Worm (Caenorhabditis elegans) whole organism, L2 larva: Measurements from ENCODE around the gene W07A12.4.

Source experiments
- C34F6.9 ChIP-seq: fragments of 150-350 bp; optimal IDR thresholded peaks from 2 replicates; lab custom pipeline; 2014; ENCODE audit warnings: missing biosample characterization, missing genetic modification characterization
- F13H6.1 ChIP-seq: sonication (generic microtip); optimal IDR thresholded peaks from 2 replicates; lab custom pipeline; 2016; ENCODE audit warnings: missing genetic modification characterization, missing compliant biosample characterization
- R02D3.7 ChIP-seq: fragments of 150-350 bp; optimal IDR thresholded peaks from 2 replicates; lab custom pipeline; 2014; ENCODE audit warnings: missing biosample characterization, missing genetic modification characterization
- Y55F3AM.14 ChIP-seq: fragments of 200-800 bp; sonication (Bioruptor generic); optimal IDR thresholded peaks from 2 replicates; lab custom pipeline; 2018; ENCODE audit warnings: mild to moderate bottlenecking, missing genetic modification characterization, missing compliant biosample characterization
- ZK546.5 ChIP-seq: sonication (generic microtip); optimal IDR thresholded peaks from 2 replicates; lab custom pipeline; 2017; ENCODE audit warnings: missing biosample characterization, missing genetic modification characterization
- alr-1 ChIP-seq: fragments of 150-350 bp; optimal IDR thresholded peaks from 2 replicates; lab custom pipeline; 2014; ENCODE audit warnings: missing biosample characterization, missing genetic modification characterization
- aly-2 ChIP-seq: fragments of 150-350 bp; optimal IDR thresholded peaks from 2 replicates; lab custom pipeline; 2014; ENCODE audit warnings: missing biosample characterization, missing genetic modification characterization
- ama-1 ChIP-seq: fragments of 150-350 bp; optimal IDR thresholded peaks from 2 replicates; lab custom pipeline; 2018; ENCODE audit warnings: inconsistent platforms
- blmp-1 ChIP-seq: sonication (generic microtip); optimal IDR thresholded peaks from 2 replicates; lab custom pipeline; 2017; ENCODE audit warnings: missing genetic modification characterization, mild to moderate bottlenecking, missing compliant biosample characterization, antibody characterized with exemption, moderate library complexity; ENCODE audit not compliant: insufficient read depth
- ceh-16 ChIP-seq: fragments of 150-350 bp; optimal IDR thresholded peaks from 2 replicates; lab custom pipeline; 2014; ENCODE audit warnings: missing biosample characterization, missing genetic modification characterization
- ceh-82 ChIP-seq: fragments of 150-350 bp; optimal IDR thresholded peaks from 2 replicates; lab custom pipeline; 2014; ENCODE audit warnings: missing biosample characterization, missing genetic modification characterization
- crh-2 ChIP-seq: sonication (generic microtip); optimal IDR thresholded peaks from 2 replicates; lab custom pipeline; 2017; ENCODE audit warnings: missing biosample characterization, missing genetic modification characterization
- dmd-4 ChIP-seq: sonication (generic microtip); optimal IDR thresholded peaks from 2 replicates; lab custom pipeline; 2017; ENCODE audit warnings: missing biosample characterization, missing genetic modification characterization
- egl-27 ChIP-seq: sonication (generic microtip); optimal IDR thresholded peaks from 3 replicates; lab custom pipeline; 2017; ENCODE audit warnings: missing biosample characterization, missing genetic modification reagents, missing genetic modification characterization
- elt-1 ChIP-seq: fragments of 150-350 bp; optimal IDR thresholded peaks from 2 replicates; lab custom pipeline; 2014; ENCODE audit warnings: missing biosample characterization, missing genetic modification characterization
- elt-3 ChIP-seq: sonication (generic microtip); optimal IDR thresholded peaks from 2 replicates; lab custom pipeline; 2017; ENCODE audit warnings: missing biosample characterization, missing genetic modification characterization
- fos-1 ChIP-seq: fragments of 150-350 bp; optimal IDR thresholded peaks from 2 replicates; lab custom pipeline; 2014; ENCODE audit warnings: missing biosample characterization, missing genetic modification characterization
- gmeb-1 ChIP-seq: fragments of 150-350 bp; optimal IDR thresholded peaks from 2 replicates; lab custom pipeline; 2014; ENCODE audit warnings: missing biosample characterization, missing genetic modification characterization
- lin-11 ChIP-seq: fragments of 150-350 bp; sonication (generic microtip); optimal IDR thresholded peaks from 2 replicates; lab custom pipeline; 2014; ENCODE audit warnings: missing biosample characterization, missing genetic modification characterization, inconsistent platforms, mixed read lengths
- lin-13 ChIP-seq: fragments of 150-350 bp; optimal IDR thresholded peaks from 2 replicates; lab custom pipeline; 2014; ENCODE audit warnings: missing biosample characterization, missing genetic modification reagents, missing genetic modification characterization
- lin-39 ChIP-seq: fragments of 150-350 bp; optimal IDR thresholded peaks from 2 replicates; lab custom pipeline; 2014; ENCODE audit warnings: missing biosample characterization, missing genetic modification reagents, missing genetic modification characterization
- lsy-2 ChIP-seq, 2 experiments: fragments of 150-350 bp in 1 of 2; sonication (generic microtip) in 1 of 2; optimal IDR thresholded peaks; 2 replicates each; lab custom pipeline; 2014 to 2017; ENCODE audit warnings: missing biosample characterization in 2 of 2, missing genetic modification characterization in 2 of 2
- mab-5 ChIP-seq: fragments of 150-350 bp; optimal IDR thresholded peaks from 2 replicates; lab custom pipeline; 2014; ENCODE audit warnings: missing biosample characterization, missing genetic modification characterization
- mbf-1 ChIP-seq: sonication (generic microtip); optimal IDR thresholded peaks from 2 replicates; lab custom pipeline; 2017; ENCODE audit warnings: missing biosample characterization, missing genetic modification characterization
- mdl-1 ChIP-seq, 2 experiments: fragments of 150-350 bp in 1 of 2; sonication (generic microtip) in 1 of 2; optimal IDR thresholded peaks; 2 replicates each; lab custom pipeline; 2017; ENCODE audit warnings: missing biosample characterization in 2 of 2, missing genetic modification characterization in 2 of 2
- nhr-10 ChIP-seq: sonication (generic microtip); optimal IDR thresholded peaks from 2 replicates; lab custom pipeline; 2017; ENCODE audit warnings: missing biosample characterization, missing genetic modification characterization
- nhr-11 ChIP-seq: fragments of 150-350 bp; optimal IDR thresholded peaks from 2 replicates; lab custom pipeline; 2014; ENCODE audit warnings: missing biosample characterization, missing genetic modification characterization
- nhr-12 ChIP-seq: fragments of 150-350 bp; optimal IDR thresholded peaks from 2 replicates; lab custom pipeline; 2014; ENCODE audit warnings: missing biosample characterization, missing genetic modification characterization
- nhr-129 ChIP-seq: fragments of 150-350 bp; optimal IDR thresholded peaks from 2 replicates; lab custom pipeline; 2014; ENCODE audit warnings: missing biosample characterization, missing genetic modification characterization
- nhr-21 ChIP-seq: fragments of 150-350 bp; optimal IDR thresholded peaks from 2 replicates; lab custom pipeline; 2014; ENCODE audit warnings: missing biosample characterization, missing genetic modification characterization
- nhr-23 ChIP-seq: fragments of 150-350 bp; optimal IDR thresholded peaks from 2 replicates; lab custom pipeline; 2014; ENCODE audit warnings: missing biosample characterization, missing genetic modification reagents, missing genetic modification characterization
- nhr-237 ChIP-seq: fragments of 150-350 bp; optimal IDR thresholded peaks from 2 replicates; lab custom pipeline; 2014; ENCODE audit warnings: missing biosample characterization, missing genetic modification characterization
- nhr-25 ChIP-seq: fragments of 150-350 bp; sonication (generic microtip); optimal IDR thresholded peaks from 3 replicates; lab custom pipeline; 2014; ENCODE audit warnings: missing biosample characterization, missing genetic modification characterization
- nhr-77 ChIP-seq: fragments of 150-350 bp; optimal IDR thresholded peaks from 2 replicates; lab custom pipeline; 2014; ENCODE audit warnings: missing biosample characterization, missing genetic modification characterization
- peb-1 ChIP-seq: fragments of 150-350 bp; optimal IDR thresholded peaks from 2 replicates; lab custom pipeline; 2014; ENCODE audit warnings: missing biosample characterization, missing genetic modification characterization
- sem-4 ChIP-seq: fragments of 150-350 bp; optimal IDR thresholded peaks from 2 replicates; lab custom pipeline; 2014; ENCODE audit warnings: missing biosample characterization, missing genetic modification reagents, missing genetic modification characterization
- skn-1 ChIP-seq: sonication (generic microtip); optimal IDR thresholded peaks from 2 replicates; lab custom pipeline; 2017; ENCODE audit warnings: missing biosample characterization, missing genetic modification characterization
- sma-3 ChIP-seq: sonication (generic microtip); optimal IDR thresholded peaks from 2 replicates; lab custom pipeline; 2016; ENCODE audit warnings: missing genetic modification reagents, missing genetic modification characterization, missing compliant biosample characterization
- sma-9 ChIP-seq, 2 experiments: fragments of 150-350 bp in 1 of 2; sonication (generic microtip) in 1 of 2; optimal IDR thresholded peaks; 2 replicates each; lab custom pipeline; 2014 to 2016; ENCODE audit warnings: missing genetic modification characterization in 2 of 2, mild to moderate bottlenecking in 1 of 2, missing biosample characterization in 1 of 2, missing compliant biosample characterization in 1 of 2, missing genetic modification reagents in 1 of 2, moderate library complexity in 1 of 2
- snpc-4 ChIP-seq: fragments of 150-350 bp; optimal IDR thresholded peaks from 2 replicates; lab custom pipeline; 2014; ENCODE audit warnings: missing biosample characterization, missing genetic modification characterization
- unc-39 ChIP-seq: fragments of 150-350 bp; optimal IDR thresholded peaks from 2 replicates; lab custom pipeline; 2014; ENCODE audit warnings: missing biosample characterization, missing genetic modification characterization
- unc-55 ChIP-seq: fragments of 150-350 bp; sonication (generic microtip); optimal IDR thresholded peaks from 3 replicates; lab custom pipeline; 2014; ENCODE audit warnings: missing biosample characterization, missing genetic modification reagents, missing genetic modification characterization
- ztf-1 ChIP-seq: fragments of 200-800 bp; sonication (Bioruptor generic); conservative IDR thresholded peaks from 2 replicates; pipeline ENCODE4 v1.3.6; 2022; ENCODE audit warnings: missing genetic modification characterization, missing compliant biosample characterization
- ztf-11 ChIP-seq: sonication (generic microtip); optimal IDR thresholded peaks from 2 replicates; lab custom pipeline; 2017; ENCODE audit warnings: missing biosample characterization, missing genetic modification characterization
- ztf-4 ChIP-seq: fragments of 150-350 bp; optimal IDR thresholded peaks from 2 replicates; lab custom pipeline; 2014; ENCODE audit warnings: missing biosample characterization, missing genetic modification characterization

Gene W07A12.4

ce11 chrII:9108905-9109551, 37.0 kb upstream of the W07A12.4 start, which contains the start of gene T24H10.4 (continued):
- TF ChIP-seq crh-2 (tag; lab: Kevin White, UChicago) (no peak), F13H6.1 (tag; lab: Kevin White, UChicago) (peak; percentile 18), mbf-1 (tag; lab: Kevin White, UChicago) (no peak), lin-39 (tag; lab: Kevin White, UChicago) (no peak), lin-11 (tag; lab: Kevin White, UChicago) (no peak), mab-5 (no peak), sma-9 (GFP tag; optimal IDR thresholded peaks at IDR 0.05; lab: Kevin White, UChicago) (no peak), sma-9 (tag; optimal IDR thresholded peaks at IDR 0.05; lab: Kevin White, UChicago) (no peak), elt-3 (no peak)

ce11 chrII:9111471-9112016, 34.5 kb upstream of the W07A12.4 start:
- no peak for TF ChIP-seq F13H6.1 (tag; lab: Kevin White, UChicago)
- TF ChIP-seq elt-1 (tag; lab: Kevin White, UChicago), result no peak
- TF ChIP-seq Y55F3AM.14 (GFP tag; lab: Kevin White, UChicago), result no peak
- TF ChIP-seq lsy-2 (tag; optimal IDR thresholded peaks at IDR 0.05; lab: Kevin White, UChicago), result no peak
- peak; percentile 14 for TF ChIP-seq crh-2 (tag; lab: Kevin White, UChicago)
- TF ChIP-seq fos-1 (tag; lab: Kevin White, UChicago), result peak; percentile 94
- TF ChIP-seq ama-1 (lab: Kevin White, UChicago), result no peak
- no peak for TF ChIP-seq nhr-77 (tag; lab: Kevin White, UChicago)
- TF ChIP-seq, all 48 proteins: peak for 2

- TF ChIP-seq nhr-12 (tag; lab: Kevin White, UChicago) (no peak), aly-2 (tag; lab: Kevin White, UChicago) (no peak), mdl-1 (tag; optimal IDR thresholded peaks at IDR 0.05; lab: Kevin White, UChicago) (peak; percentile 22 to 70), ceh-82 (tag; lab: Kevin White, UChicago) (peak; percentile 18), egl-27 (tag; lab: Kevin White, UChicago) (peak; percentile 90), ZK546.5 (tag; lab: Kevin White, UChicago) (no peak), ztf-11 (tag; lab: Kevin White, UChicago) (no peak), nhr-25 (peak; percentile 94), R02D3.7 (no peak), mab-5 (peak; percentile 12), elt-1 (tag; lab: Kevin White, UChicago) (no peak), F13H6.1 (tag; lab: Kevin White, UChicago) (peak; percentile 91), lin-13 (GFP tag; lab: Kevin White, UChicago) (peak; percentile 73), snpc-4 (peak; percentile 43), nhr-129 (peak; percentile 93), ztf-4 (tag; lab: Kevin White, UChicago) (peak; percentile 94), nhr-10 (tag; lab: Kevin White, UChicago) (no peak), skn-1 (tag; lab: Kevin White, UChicago) (no peak), sma-9 (GFP tag; optimal IDR thresholded peaks at IDR 0.05; lab: Kevin White, UChicago) (peak; percentile 84), sma-9 (tag; optimal IDR thresholded peaks at IDR 0.05; lab: Kevin White, UChicago) (no peak), unc-55 (GFP tag; lab: Kevin White, UChicago) (peak; percentile 91), peb-1 (tag; lab: Kevin White, UChicago) (no peak), nhr-77 (tag; lab: Kevin White, UChicago) (peak; percentile 6), lsy-2 (tag; optimal IDR thresholded peaks at IDR 0.05; lab: Kevin White, UChicago) (peak; percentile 68 to 91), sma-3 (peak; percentile 94), gmeb-1 (tag; lab: Kevin White, UChicago) (peak; percentile 73), unc-39 (tag; lab: Kevin White, UChicago) (no peak), C34F6.9 (tag; lab: Kevin White, UChicago) (peak; percentile 98), elt-3 (no peak), ama-1 (lab: Kevin White, UChicago) (no peak), Y55F3AM.14 (GFP tag; lab: Kevin White, UChicago) (peak; percentile 36), alr-1 (tag; lab: Kevin White, UChicago) (no peak), dmd-4 (tag; lab: Kevin White, UChicago) (no peak), ceh-16 (tag; lab: Kevin White, UChicago) (peak; percentile 51), fos-1 (tag; lab: Kevin White, UChicago) (peak; percentile 100), nhr-11 (tag; lab: Kevin White, UChicago) (no peak), blmp-1 (tag; lab: Kevin White, UChicago) (peak; percentile 67), nhr-21 (tag; lab: Kevin White, UChicago) (peak; percentile 93), ztf-1 (GFP tag; lab: Robert Waterston, UW) (no peak), lin-11 (tag; lab: Kevin White, UChicago) (no peak), crh-2 (tag; lab: Kevin White, UChicago) (peak; percentile 88), lin-39 (tag; lab: Kevin White, UChicago) (no peak), nhr-237 (tag; lab: Kevin White, UChicago) (peak; percentile 51), nhr-23 (tag; lab: Kevin White, UChicago) (no peak), mbf-1 (tag; lab: Kevin White, UChicago) (no peak), sem-4 (tag; lab: Kevin White, UChicago) (peak; percentile 88)
These were observed 33.2 kb upstream of the W07A12.4 start, which contains the start of gene jun-1 for ce11 chrII:9112851-9113250. TSS of gene jun-1 (plus strand) at chrII:9113157.
